Worm (Caenorhabditis elegans): Measurements from ENCODE around the gene ZK84.2.
"Not testable (repeated sequence)": the region's sequence is repeated elsewhere in the genome, so short reads cannot be mapped to it uniquely, and the experiment has no call there.

DNA sequence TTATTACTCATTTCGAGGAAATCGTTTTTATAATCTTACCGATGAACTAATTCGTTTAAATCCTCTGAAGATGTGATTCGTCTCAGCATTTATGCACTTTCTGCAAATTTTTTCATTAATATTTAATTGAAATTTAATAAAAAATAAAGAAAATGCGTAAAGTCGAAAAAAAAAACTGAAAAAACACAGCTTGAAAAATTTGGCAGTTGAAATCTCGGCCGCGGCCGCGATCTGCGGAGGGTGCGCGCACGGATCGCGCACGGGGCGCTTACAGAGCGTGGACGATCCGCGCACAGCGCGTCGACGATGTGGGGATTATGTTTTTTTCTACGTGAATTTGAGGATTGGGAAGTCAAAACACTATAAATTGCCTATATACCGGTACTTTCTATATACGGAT, 5.3 kb upstream of the ZK84.2 start, which contains the start of gene ZK84.4:
- TF ChIP-seq ZK546.5, fos-1, unc-39, nhr-77, elt-1, nhr-12, daf-12, ceh-28, ztf-11, mml-1, tbx-2, nhr-28, snpc-4 (tag; optimal IDR thresholded peaks at IDR 0.05): not testable (repeated sequence)
